Worm (Caenorhabditis elegans) whole organism, young adult: ENCODE data around the gene F45B8.5.
"Not testable (repeated sequence)": the region's sequence is repeated elsewhere in the genome, so short reads cannot be mapped to it uniquely, and the experiment has no call there.

ENCODE experiments used
- B0019.2 ChIP-seq: fragments of 200-800 bp; sonication (Bioruptor generic); conservative IDR thresholded peaks from 2 replicates; pipeline ENCODE4 v1.3.6; 2022; ENCODE audit warnings: missing genetic modification reagents, missing genetic modification characterization, missing compliant biosample characterization
- D2030.7 ChIP-seq: fragments of 200-800 bp; sonication (Bioruptor generic); IDR thresholded peaks from 2 replicates; pipeline ENCODE4 v1.3.6; 2022; ENCODE audit warnings: missing genetic modification reagents, missing genetic modification characterization, missing compliant biosample characterization
- F33H1.4 ChIP-seq: fragments of 200-800 bp; sonication (Bioruptor generic); IDR thresholded peaks from 2 replicates; pipeline ENCODE4 v1.3.6; 2022; ENCODE audit warnings: missing genetic modification reagents, missing genetic modification characterization, missing compliant biosample characterization
- F52B5.7 ChIP-seq: sonication (generic microtip); optimal IDR thresholded peaks from 2 replicates; lab custom pipeline; 2016; ENCODE audit warnings: mild to moderate bottlenecking, missing genetic modification characterization, missing compliant biosample characterization
- F55B11.4 ChIP-seq: sonication (generic microtip); optimal IDR thresholded peaks from 2 replicates; lab custom pipeline; 2016; ENCODE audit warnings: missing compliant biosample characterization, missing genetic modification characterization, borderline replicate concordance; ENCODE audit not compliant: insufficient read depth
- F57C9.4 ChIP-seq: sonication (generic microtip); optimal IDR thresholded peaks from 2 replicates; lab custom pipeline; 2017; ENCODE audit warnings: mild to moderate bottlenecking, missing genetic modification characterization, missing compliant biosample characterization
- Y53G8AR.9 ChIP-seq: fragments of 200-800 bp; sonication (Bioruptor generic); conservative IDR thresholded peaks from 2 replicates; pipeline ENCODE4 v1.3.6; 2022; ENCODE audit warnings: missing genetic modification reagents, missing genetic modification characterization, missing compliant biosample characterization
- Y56A3A.18 ChIP-seq: fragments of 200-800 bp; sonication (Bioruptor generic); IDR thresholded peaks from 2 replicates; pipeline ENCODE4 v1.3.6; 2022; ENCODE audit warnings: missing genetic modification reagents, missing genetic modification characterization, missing compliant biosample characterization
- ZK185.1 ChIP-seq: sonication (generic microtip); optimal IDR thresholded peaks from 2 replicates; lab custom pipeline; 2016; ENCODE audit warnings: mild to moderate bottlenecking, missing genetic modification characterization, missing compliant biosample characterization; ENCODE audit not compliant: poor library complexity, severe bottlenecking
- atf-7 ChIP-seq: sonication (generic microtip); optimal IDR thresholded peaks from 2 replicates; lab custom pipeline; 2017; ENCODE audit warnings: mild to moderate bottlenecking, missing genetic modification characterization, missing compliant biosample characterization
- athp-1 ChIP-seq: sonication (generic microtip); optimal IDR thresholded peaks from 2 replicates; lab custom pipeline; 2017; ENCODE audit warnings: mild to moderate bottlenecking, missing genetic modification characterization, missing compliant biosample characterization
- attf-3 ChIP-seq: fragments of 200-800 bp; sonication (Bioruptor generic); conservative IDR thresholded peaks from 2 replicates; pipeline ENCODE4 v1.3.6; 2022; ENCODE audit warnings: missing genetic modification reagents, missing genetic modification characterization, missing compliant biosample characterization
- attf-5 ChIP-seq: fragments of 200-800 bp; sonication (Bioruptor generic); optimal IDR thresholded peaks from 2 replicates; lab custom pipeline; 2018; ENCODE audit warnings: mild to moderate bottlenecking, missing genetic modification characterization, missing compliant biosample characterization
- bed-2 ChIP-seq: fragments of 200-800 bp; sonication (Bioruptor generic); IDR thresholded peaks from 2 replicates; pipeline ENCODE4 v1.3.6; 2022; ENCODE audit warnings: missing genetic modification reagents, missing genetic modification characterization, missing compliant biosample characterization
- cebp-1 ChIP-seq, 2 experiments: fragments of 200-800 bp in 1 of 2; sonication (Bioruptor generic) in 1 of 2; sonication (generic microtip) in 1 of 2; IDR thresholded peaks in 1 of 2; optimal IDR thresholded peaks in 1 of 2; 2 replicates each; pipeline versions ENCODE4 v1.3.6 to Lab custom; 2017 to 2022; ENCODE audit warnings: missing compliant biosample characterization in 2 of 2, missing genetic modification characterization in 2 of 2, mild to moderate bottlenecking in 1 of 2, missing genetic modification reagents in 1 of 2, moderate library complexity in 1 of 2
- dox-1 ChIP-seq: fragments of 200-800 bp; sonication (Bioruptor generic); IDR thresholded peaks from 2 replicates; pipeline ENCODE4 v1.3.6; 2022; ENCODE audit warnings: missing genetic modification reagents, missing genetic modification characterization, missing compliant biosample characterization
- efl-1 ChIP-seq: fragments of 150-350 bp; optimal IDR thresholded peaks from 2 replicates; lab custom pipeline; 2014; ENCODE audit warnings: missing biosample characterization, missing genetic modification reagents, missing genetic modification characterization
- egl-18 ChIP-seq: fragments of 200-800 bp; sonication (Bioruptor generic); IDR thresholded peaks from 2 replicates; pipeline ENCODE4 v1.3.6; 2022; ENCODE audit warnings: missing genetic modification reagents, missing genetic modification characterization, missing compliant biosample characterization
- egrh-3 ChIP-seq: fragments of 200-800 bp; sonication (Bioruptor generic); IDR thresholded peaks from 2 replicates; pipeline ENCODE4 v1.3.6; 2022; ENCODE audit warnings: missing genetic modification reagents, missing genetic modification characterization, missing compliant biosample characterization
- hrde-1 ChIP-seq: sonication (generic microtip); optimal IDR thresholded peaks from 2 replicates; lab custom pipeline; 2016; ENCODE audit warnings: missing genetic modification characterization, mild to moderate bottlenecking, missing compliant biosample characterization, moderate library complexity, missing genotype, missing genetic modification reagents, borderline replicate concordance
- hsf-1 ChIP-seq: fragments of 200-800 bp; sonication (Bioruptor generic); IDR thresholded peaks from 2 replicates; pipeline ENCODE4 v1.3.6; 2022; ENCODE audit warnings: missing genetic modification reagents, missing genetic modification characterization, missing compliant biosample characterization
- lag-1 ChIP-seq: fragments of 200-800 bp; sonication (Bioruptor generic); IDR thresholded peaks from 2 replicates; pipeline ENCODE4 v1.3.6; 2022; ENCODE audit warnings: missing genetic modification reagents, missing genetic modification characterization, missing compliant biosample characterization
- let-607 ChIP-seq, 2 experiments: fragments of 200-800 bp in 1 of 2; sonication (Bioruptor generic) in 1 of 2; sonication (generic microtip) in 1 of 2; optimal IDR thresholded peaks; 2 replicates each; lab custom pipeline; 2016 to 2018; ENCODE audit warnings: mild to moderate bottlenecking in 2 of 2, missing compliant biosample characterization in 2 of 2, missing genetic modification characterization in 2 of 2, moderate library complexity in 2 of 2, missing genotype in 1 of 2
- lir-1 ChIP-seq: fragments of 200-800 bp; sonication (Bioruptor generic); conservative IDR thresholded peaks from 2 replicates; pipeline ENCODE4 v1.3.6; 2022; ENCODE audit warnings: missing genetic modification reagents, missing genetic modification characterization, missing compliant biosample characterization
- mcd-1 ChIP-seq: fragments of 200-800 bp; sonication (Bioruptor generic); IDR thresholded peaks from 2 replicates; pipeline ENCODE4 v1.3.6; 2022; ENCODE audit warnings: missing genetic modification reagents, missing genetic modification characterization, missing compliant biosample characterization
- mel-28 ChIP-seq: sonication (generic microtip); optimal IDR thresholded peaks from 2 replicates; lab custom pipeline; 2016; ENCODE audit warnings: borderline replicate concordance, mild to moderate bottlenecking, missing genetic modification characterization, missing compliant biosample characterization
- nhr-80 ChIP-seq: sonication (generic microtip); optimal IDR thresholded peaks from 2 replicates; lab custom pipeline; 2016; ENCODE audit warnings: missing genetic modification characterization, missing compliant biosample characterization
- pbrm-1 ChIP-seq: fragments of 200-800 bp; sonication (Bioruptor generic); IDR thresholded peaks from 2 replicates; pipeline ENCODE4 v1.3.6; 2022; ENCODE audit warnings: missing genetic modification reagents, missing genetic modification characterization, missing compliant biosample characterization
- pha-4 ChIP-seq: fragments of 150-350 bp; sonication (generic microtip); optimal IDR thresholded peaks from 2 replicates; lab custom pipeline; 2014; ENCODE audit warnings: missing biosample characterization, missing genetic modification reagents, missing genetic modification characterization
- snpc-1.1 ChIP-seq: sonication (generic microtip); optimal IDR thresholded peaks from 2 replicates; lab custom pipeline; 2017; ENCODE audit warnings: missing genetic modification characterization, mild to moderate bottlenecking, missing compliant biosample characterization, antibody characterized with exemption, moderate library complexity, missing genotype, missing genetic modification reagents; ENCODE audit not compliant: insufficient read depth
- snpc-1.3 ChIP-seq: sonication (generic microtip); optimal IDR thresholded peaks from 2 replicates; lab custom pipeline; 2017; ENCODE audit warnings: missing genetic modification characterization, mild to moderate bottlenecking, missing compliant biosample characterization, antibody characterized with exemption, moderate library complexity, missing genotype, missing genetic modification reagents; ENCODE audit not compliant: insufficient read depth
- snpc-4 ChIP-seq, 5 experiments: fragments of 150-350 bp in 1 of 5; sonication (generic microtip) in 4 of 5; optimal IDR thresholded peaks; 2 replicates each; lab custom pipeline; 2014 to 2018; ENCODE audit warnings: missing genetic modification characterization in 5 of 5, missing biosample characterization in 3 of 5, antibody characterized with exemption in 2 of 5, mild to moderate bottlenecking in 2 of 5, missing compliant biosample characterization in 2 of 5, missing genotype in 2 of 5, moderate library complexity in 2 of 5, missing genetic modification reagents in 1 of 5
- zfh-2 ChIP-seq: fragments of 200-800 bp; sonication (Bioruptor generic); conservative IDR thresholded peaks from 2 replicates; pipeline ENCODE4 v1.3.6; 2022; ENCODE audit warnings: missing genetic modification reagents, missing genetic modification characterization, missing compliant biosample characterization
- ztf-18 ChIP-seq: sonication (generic microtip); optimal IDR thresholded peaks from 2 replicates; lab custom pipeline; 2016; ENCODE audit warnings: missing genotype, mild to moderate bottlenecking, missing genetic modification characterization, missing compliant biosample characterization
- ztf-25 ChIP-seq: fragments of 200-800 bp; sonication (Bioruptor generic); IDR thresholded peaks from 2 replicates; pipeline ENCODE4 v1.3.6; 2022; ENCODE audit warnings: missing genetic modification reagents, missing genetic modification characterization, missing compliant biosample characterization

The F45B8.5 gene

DNA sequence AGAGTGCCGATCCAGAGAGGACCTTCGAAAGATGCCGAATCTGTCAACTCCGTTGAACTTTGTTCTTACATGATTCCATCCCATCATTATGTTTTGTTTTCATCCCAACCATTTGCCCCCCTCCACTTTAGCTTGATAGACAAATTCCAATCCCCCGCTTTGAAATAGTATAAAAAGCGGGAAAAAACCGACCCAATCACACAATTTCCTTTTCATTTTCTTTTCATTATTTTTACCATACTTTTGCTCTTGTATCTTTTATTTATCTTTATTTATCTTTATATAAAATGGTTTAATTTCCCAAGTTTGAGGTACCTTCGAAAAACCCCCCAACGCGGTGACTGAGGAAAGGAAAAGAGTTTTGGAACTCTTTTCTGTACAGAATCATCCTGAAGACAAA is 654 bp downstream of the F45B8.5 start, which contains the start of gene F20D1.22:
F20D1.22 (plus strand) TSS at position 301 of the 400 bp plus-strand sequence.
- not testable (repeated sequence) for TF ChIP-seq F57C9.4; F55B11.4 (tag; lab: Kevin White, UChicago); B0019.2 (GFP tag; lab: Robert Waterston, UW)
- TF ChIP-seq, all 124 proteins: peak for 0; not testable (repeated sequence) for 124

- TF ChIP-seq let-607 (tag; optimal IDR thresholded peaks at IDR 0.05; lab: Kevin White, UChicago) (peak in 1 of 2 experiments; percentile 18), dox-1 (no peak), nhr-80 (peak; percentile 73), Y53G8AR.9 (GFP tag; lab: Robert Waterston, UW) (0 out of 2 replicates have a peak, but pooled peaks have one; percentile 39)
Observed at ce11 chrX:14969615-14970014, 3.8 kb downstream of the F45B8.5 start.

DNA sequence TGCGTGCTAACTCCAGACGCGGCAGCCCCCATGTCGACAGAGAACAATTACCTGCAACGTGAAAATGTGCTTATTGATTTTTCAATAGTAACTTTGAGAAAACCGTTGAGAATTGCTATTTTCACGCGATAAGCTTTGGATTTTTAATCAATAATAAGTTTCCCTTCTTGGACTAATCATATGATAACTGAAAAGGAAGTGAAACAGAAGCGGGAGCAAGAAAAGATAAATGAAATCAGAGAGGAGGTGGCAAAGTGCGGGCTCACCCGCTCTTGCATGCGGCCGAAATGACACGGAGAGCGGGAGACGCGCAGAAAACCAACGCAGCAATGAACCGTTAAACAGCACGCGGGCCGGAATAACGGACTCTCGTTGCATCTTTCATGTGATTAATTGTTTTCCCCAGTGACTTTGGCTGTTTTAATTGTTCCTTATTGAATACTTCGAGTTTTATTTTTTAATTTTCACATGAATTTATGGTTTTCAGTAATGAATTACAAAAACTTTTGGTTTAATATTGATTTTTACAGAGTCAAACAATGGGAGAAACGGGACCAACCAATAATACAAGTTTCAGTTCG is 4.5 kb downstream of the F45B8.5 start, which contains the start of the genes flwr-1 and tbc-1:
flwr-1 (minus strand) TSS at position 51 of the 581 bp plus-strand sequence.
tbc-1 (plus strand) TSS at position 531 of the 581 bp plus-strand sequence.
- TF ChIP-seq attf-5: peak; percentile 35
- no peak for TF ChIP-seq snpc-1.3
- TF ChIP-seq D2030.7: no peak
- TF ChIP-seq snpc-1.1 (tag; lab: Kevin White, UChicago): no peak
- TF ChIP-seq mcd-1 (GFP tag; lab: Robert Waterston, UW): 0 out of 2 replicates have a peak, but pooled peaks have one; percentile 8
- peak; percentile 90 for TF ChIP-seq attf-3 (GFP tag; lab: Robert Waterston, UW)
- TF ChIP-seq athp-1 (tag; lab: Kevin White, UChicago): no peak
- peak; percentile 90 to 92 for TF ChIP-seq let-607 (tag; optimal IDR thresholded peaks at IDR 0.05; lab: Kevin White, UChicago)
- peak; percentile 58 for TF ChIP-seq nhr-80
- TF ChIP-seq hrde-1 (tag; lab: Kevin White, UChicago): no peak
- TF ChIP-seq zfh-2 (GFP tag; lab: Robert Waterston, UW): peak; percentile 36; the same call in 1 of the 2 replicates
- TF ChIP-seq cebp-1 (GFP tag; IDR thresholded peaks at IDR 0.05; lab: Robert Waterston, UW): no peak
- TF ChIP-seq cebp-1 (tag; optimal IDR thresholded peaks at IDR 0.05; lab: Kevin White, UChicago): peak; percentile 38

DNA sequence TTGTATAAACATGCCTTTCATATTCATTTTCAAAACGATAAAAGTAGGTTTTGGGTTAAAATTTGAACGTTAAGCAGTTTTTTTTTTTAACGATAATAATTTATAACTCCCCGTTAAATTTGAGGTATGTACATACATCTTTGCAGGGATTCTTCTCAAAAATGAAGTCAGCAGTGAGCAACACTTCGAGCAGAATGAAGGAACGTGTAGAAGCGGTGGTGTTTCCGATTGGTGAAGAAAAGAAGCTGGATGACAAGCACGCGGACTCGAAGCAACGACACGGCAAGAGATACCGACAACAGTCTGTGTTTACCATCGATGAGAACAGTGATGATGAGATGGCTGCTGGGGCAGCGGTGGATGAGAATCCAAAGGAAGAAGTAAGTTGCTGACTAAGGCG is 7.2 kb downstream of the F45B8.5 start:
- no peak for TF ChIP-seq efl-1 (GFP tag; lab: Kevin White, UChicago)
- no peak for TF ChIP-seq attf-3 (GFP tag; lab: Robert Waterston, UW)

- no peak for TF ChIP-seq hrde-1 (tag; lab: Kevin White, UChicago)
- no peak for TF ChIP-seq Y56A3A.18 (GFP tag; lab: Robert Waterston, UW)
- TF ChIP-seq F52B5.7 (tag; lab: Kevin White, UChicago): no peak
- TF ChIP-seq lir-1 (GFP tag; lab: Robert Waterston, UW): no peak
- TF ChIP-seq egl-18: no peak
- TF ChIP-seq attf-3 (GFP tag; lab: Robert Waterston, UW): 0 out of 2 replicates have a peak, but pooled peaks have one; percentile 19
- TF ChIP-seq cebp-1 (GFP tag; IDR thresholded peaks at IDR 0.05; lab: Robert Waterston, UW): no peak; the same call in 1 of the 2 replicates
- TF ChIP-seq cebp-1 (tag; optimal IDR thresholded peaks at IDR 0.05; lab: Kevin White, UChicago): peak; percentile 86
- TF ChIP-seq lag-1 (GFP tag; lab: Robert Waterston, UW): no peak
- TF ChIP-seq hsf-1 (GFP tag; lab: Robert Waterston, UW): 0 out of 2 replicates have a peak, but pooled peaks have one; percentile 40
- TF ChIP-seq snpc-4 (GFP tag; optimal IDR thresholded peaks at IDR 0.05; lab: Kevin White, UChicago): no peak
- TF ChIP-seq snpc-4 (tag; optimal IDR thresholded peaks at IDR 0.05; lab: Kevin White, UChicago): peak in 1 of 4 experiments; percentile 25
- TF ChIP-seq pbrm-1 (GFP tag; lab: Robert Waterston, UW): 0 out of 2 replicates have a peak, but pooled peaks have one; percentile 15
- no peak for TF ChIP-seq ztf-18 (tag; lab: Kevin White, UChicago)
- peak; percentile 90 for TF ChIP-seq atf-7 (tag; lab: Kevin White, UChicago)
- TF ChIP-seq pha-4 (tag; lab: Kevin White, UChicago): no peak
- no peak for TF ChIP-seq ZK185.1 (tag; lab: Kevin White, UChicago)
- no peak for TF ChIP-seq F33H1.4 (GFP tag; lab: Robert Waterston, UW)
- no peak for TF ChIP-seq ztf-25 (GFP tag; lab: Robert Waterston, UW)
- TF ChIP-seq egrh-3 (GFP tag; lab: Robert Waterston, UW): 0 out of 2 replicates have a peak, but pooled peaks have one; percentile 9
- TF ChIP-seq mel-28 (tag; lab: Kevin White, UChicago): no peak
- TF ChIP-seq bed-2: no peak
Observed at ce11 chrX:14975467-14976167, 9.8 kb downstream of the F45B8.5 start, which contains the start of gene F20D1.3. Gene F20D1.3 (plus strand): TSS chrX:14976117.
